Worm (Caenorhabditis elegans) whole organism, L3 larva: ENCODE measurements around the gene gly-11.
"Not testable (repeated sequence)": the region's sequence is repeated elsewhere in the genome, so short reads cannot be mapped to it uniquely, and the experiment has no call there.

Experiments used
- R02D3.7 ChIP-seq: fragments of 150-350 bp; optimal IDR thresholded peaks from 2 replicates; lab custom pipeline; 2014; ENCODE audit warnings: missing biosample characterization, missing genetic modification characterization
- ZK546.5 ChIP-seq: sonication (generic microtip); optimal IDR thresholded peaks from 2 replicates; lab custom pipeline; 2017; ENCODE audit warnings: missing biosample characterization, missing genetic modification characterization
- aly-2 ChIP-seq: fragments of 150-350 bp; optimal IDR thresholded peaks from 2 replicates; lab custom pipeline; 2014; ENCODE audit warnings: missing biosample characterization, missing genetic modification characterization
- ama-1 ChIP-seq: fragments of 150-350 bp; optimal IDR thresholded peaks from 2 replicates; lab custom pipeline; 2018
- ceh-16 ChIP-seq: sonication (generic microtip); optimal IDR thresholded peaks from 2 replicates; lab custom pipeline; 2017; ENCODE audit warnings: missing biosample characterization, missing genetic modification characterization
- ceh-82 ChIP-seq: fragments of 150-350 bp; optimal IDR thresholded peaks from 2 replicates; lab custom pipeline; 2014; ENCODE audit warnings: missing biosample characterization, missing genetic modification characterization
- ceh-9 ChIP-seq: sonication (generic microtip); optimal IDR thresholded peaks from 2 replicates; lab custom pipeline; 2018; ENCODE audit warnings: missing biosample characterization, missing genetic modification characterization
- daf-12 ChIP-seq: fragments of 150-350 bp; optimal IDR thresholded peaks from 2 replicates; lab custom pipeline; 2014; ENCODE audit warnings: missing biosample characterization, missing genetic modification reagents, missing genetic modification characterization
- egl-27 ChIP-seq: sonication (generic microtip); optimal IDR thresholded peaks from 4 replicates; lab custom pipeline; 2017; ENCODE audit warnings: missing biosample characterization, missing genetic modification reagents, missing genetic modification characterization
- egl-5 ChIP-seq: fragments of 150-350 bp; optimal IDR thresholded peaks from 2 replicates; lab custom pipeline; 2017; ENCODE audit warnings: missing biosample characterization, missing genetic modification reagents, missing genetic modification characterization, inconsistent platforms
- elt-2 ChIP-seq: sonication (generic microtip); optimal IDR thresholded peaks from 2 replicates; lab custom pipeline; 2016; ENCODE audit warnings: missing genetic modification reagents, mild to moderate bottlenecking, missing genetic modification characterization, missing compliant biosample characterization
- eor-1 ChIP-seq, 2 experiments: fragments of 150-350 bp; optimal IDR thresholded peaks; 2 replicates each; lab custom pipeline; 2014 to 2018; ENCODE audit warnings: missing biosample characterization in 2 of 2, missing genetic modification characterization in 2 of 2
- fkh-10 ChIP-seq: sonication (generic microtip); optimal IDR thresholded peaks from 2 replicates; lab custom pipeline; 2017; ENCODE audit warnings: missing biosample characterization, missing genetic modification reagents, missing genetic modification characterization
- fkh-2 ChIP-seq: fragments of 150-350 bp; optimal IDR thresholded peaks from 2 replicates; lab custom pipeline; 2014; ENCODE audit warnings: missing biosample characterization, missing genetic modification reagents, missing genetic modification characterization
- hmg-11 ChIP-seq: sonication (generic microtip); optimal IDR thresholded peaks from 2 replicates; lab custom pipeline; 2016; ENCODE audit warnings: missing genetic modification characterization, missing compliant biosample characterization
- jun-1 ChIP-seq: fragments of 150-350 bp; optimal IDR thresholded peaks from 2 replicates; lab custom pipeline; 2014; ENCODE audit warnings: missing biosample characterization, missing genetic modification reagents, missing genetic modification characterization
- lin-15B ChIP-seq: fragments of 150-350 bp; optimal IDR thresholded peaks from 2 replicates; lab custom pipeline; 2014; ENCODE audit warnings: missing biosample characterization, missing genetic modification characterization
- lin-39 ChIP-seq: fragments of 150-350 bp; optimal IDR thresholded peaks from 2 replicates; lab custom pipeline; 2018; ENCODE audit warnings: missing biosample characterization, missing genetic modification reagents, missing genetic modification characterization
- mdl-1 ChIP-seq: fragments of 150-350 bp; optimal IDR thresholded peaks from 2 replicates; lab custom pipeline; 2014; ENCODE audit warnings: missing biosample characterization, missing genetic modification characterization
- nfya-1 ChIP-seq: sonication (generic microtip); optimal IDR thresholded peaks from 2 replicates; lab custom pipeline; 2017; ENCODE audit warnings: missing genetic modification characterization, mild to moderate bottlenecking, missing compliant biosample characterization, antibody characterized with exemption, moderate library complexity; ENCODE audit not compliant: insufficient read depth
- nhr-12 ChIP-seq: fragments of 150-350 bp; optimal IDR thresholded peaks from 2 replicates; lab custom pipeline; 2014; ENCODE audit warnings: missing biosample characterization, missing genetic modification characterization
- nhr-23 ChIP-seq: fragments of 150-350 bp; optimal IDR thresholded peaks from 2 replicates; lab custom pipeline; 2014; ENCODE audit warnings: missing biosample characterization, missing genetic modification reagents, missing genetic modification characterization
- nhr-25 ChIP-seq: sonication (generic microtip); optimal IDR thresholded peaks from 2 replicates; lab custom pipeline; 2017; ENCODE audit warnings: missing biosample characterization, missing genetic modification characterization
- nhr-28 ChIP-seq: fragments of 150-350 bp; optimal IDR thresholded peaks from 2 replicates; lab custom pipeline; 2014; ENCODE audit warnings: missing biosample characterization, missing genetic modification characterization
- nhr-43 ChIP-seq: sonication (generic microtip); optimal IDR thresholded peaks from 2 replicates; lab custom pipeline; 2016; ENCODE audit warnings: mild to moderate bottlenecking, missing genetic modification characterization, missing compliant biosample characterization; ENCODE audit not compliant: poor library complexity, severe bottlenecking
- nhr-76 ChIP-seq: fragments of 150-350 bp; sonication (generic microtip); optimal IDR thresholded peaks from 5 replicates; lab custom pipeline; 2014; ENCODE audit warnings: missing biosample characterization, missing genetic modification characterization
- nhr-77 ChIP-seq: fragments of 150-350 bp; optimal IDR thresholded peaks from 2 replicates; lab custom pipeline; 2014; ENCODE audit warnings: missing biosample characterization, missing genetic modification characterization
- pha-4 ChIP-seq: fragments of 150-350 bp; optimal IDR thresholded peaks from 2 replicates; lab custom pipeline; 2014; ENCODE audit warnings: missing biosample characterization, missing genetic modification reagents, missing genetic modification characterization
- pqm-1 ChIP-seq: fragments of 150-350 bp; optimal IDR thresholded peaks from 2 replicates; lab custom pipeline; 2017; ENCODE audit warnings: missing biosample characterization, missing genetic modification characterization, inconsistent platforms
- sea-2 ChIP-seq: fragments of 150-350 bp; sonication (generic microtip); optimal IDR thresholded peaks from 4 replicates; lab custom pipeline; 2014; ENCODE audit warnings: missing biosample characterization, missing genetic modification reagents, missing genetic modification characterization
- snpc-4 ChIP-seq: fragments of 150-350 bp; optimal IDR thresholded peaks from 2 replicates; lab custom pipeline; 2014; ENCODE audit warnings: missing biosample characterization, missing genetic modification characterization
- tbx-2 ChIP-seq: sonication (generic microtip); optimal IDR thresholded peaks from 2 replicates; lab custom pipeline; 2016; ENCODE audit warnings: mild to moderate bottlenecking, missing genetic modification characterization, missing compliant biosample characterization
- unc-39 ChIP-seq: sonication (generic microtip); optimal IDR thresholded peaks from 4 replicates; lab custom pipeline; 2017; ENCODE audit warnings: missing biosample characterization, missing genetic modification characterization
- unc-62 ChIP-seq: fragments of 150-350 bp; sonication (generic microtip); optimal IDR thresholded peaks from 4 replicates; lab custom pipeline; 2014; ENCODE audit warnings: missing biosample characterization, missing genetic modification reagents, missing genetic modification characterization
- zag-1 ChIP-seq: fragments of 150-350 bp; optimal IDR thresholded peaks from 2 replicates; lab custom pipeline; 2014; ENCODE audit warnings: missing biosample characterization, missing genetic modification characterization
- ztf-11 ChIP-seq: fragments of 150-350 bp; optimal IDR thresholded peaks from 2 replicates; lab custom pipeline; 2014; ENCODE audit warnings: missing biosample characterization, missing genetic modification characterization
- ztf-4 ChIP-seq: fragments of 150-350 bp; optimal IDR thresholded peaks from 2 replicates; lab custom pipeline; 2014; ENCODE audit warnings: missing biosample characterization, missing genetic modification characterization

gly-11 gene

ce11 chrIII:12177145-12177544, at the start of gene gly-11:
gly-11 (minus strand) TSS chrIII:12177245.
- TF ChIP-seq hmg-11; zag-1; nhr-76 (tag; lab: Kevin White, UChicago): not testable (repeated sequence)

ce11 chrIII:12226089-12226682, 49.1 kb upstream of the gly-11 start, which contains the start of the genes Y75B8A.18 and Y75B8A.19:
Y75B8A.18 (minus strand) TSS chrIII:12226230.
Y75B8A.19 (plus strand) TSS chrIII:12226632.
- TF ChIP-seq pha-4 (tag; lab: Kevin White, UChicago) (peak; percentile 67), hmg-11 (peak; percentile 16), unc-62 (GFP tag; lab: Kevin White, UChicago) (no peak), fkh-10 (peak; percentile 55), tbx-2 (tag; lab: Kevin White, UChicago) (no peak), nhr-76 (tag; lab: Kevin White, UChicago) (no peak), ceh-9 (no peak), fkh-2 (no peak), lin-39 (tag; lab: Kevin White, UChicago) (peak; percentile 66), nhr-43 (no peak), elt-2 (tag; lab: Kevin White, UChicago) (no peak), nhr-23 (tag; lab: Kevin White, UChicago) (no peak), aly-2 (tag; lab: Kevin White, UChicago) (no peak), nfya-1 (tag; lab: Kevin White, UChicago) (peak; percentile 87), ceh-16 (tag; lab: Kevin White, UChicago) (no peak), jun-1 (tag; lab: Kevin White, UChicago) (no peak), nhr-25 (peak; percentile 10), pqm-1 (tag; lab: Kevin White, UChicago) (no peak), egl-5 (tag; lab: Kevin White, UChicago) (peak; percentile 13), nhr-77 (tag; lab: Kevin White, UChicago) (no peak), ztf-4 (tag; lab: Kevin White, UChicago) (no peak), R02D3.7 (tag; lab: Kevin White, UChicago) (no peak), unc-39 (no peak), daf-12 (tag; lab: Kevin White, UChicago) (no peak), lin-15B (peak; percentile 79)

- no peak for TF ChIP-seq pha-4 (tag; lab: Kevin White, UChicago)
- TF ChIP-seq eor-1 (tag; optimal IDR thresholded peaks at IDR 0.05; lab: Kevin White, UChicago): no peak
- no peak for TF ChIP-seq sea-2 (GFP tag; lab: Kevin White, UChicago)
- no peak for TF ChIP-seq ZK546.5 (tag; lab: Kevin White, UChicago)
- no peak for TF ChIP-seq pqm-1 (tag; lab: Kevin White, UChicago)
- TF ChIP-seq nhr-76 (tag; lab: Kevin White, UChicago): no peak
- TF ChIP-seq zag-1: no peak
- TF ChIP-seq egl-27: no peak
- no peak for TF ChIP-seq lin-39 (tag; lab: Kevin White, UChicago)
- TF ChIP-seq mdl-1 (tag; lab: Kevin White, UChicago): no peak
Measured at ce11 chrIII:12225234-12225633, 48.2 kb upstream of the gly-11 start, which contains the start of gene gmn-1. gmn-1 (minus strand) TSS chrIII:12225331.

ce11 chrIII:12223208-12223607, 46.2 kb upstream of the gly-11 start:
- TF ChIP-seq lin-39 (tag; lab: Kevin White, UChicago) (no peak), eor-1 (tag; optimal IDR thresholded peaks at IDR 0.05; lab: Kevin White, UChicago) (no peak), ama-1 (no peak), unc-62 (GFP tag; lab: Kevin White, UChicago) (no peak), hmg-11 (no peak), pha-4 (tag; lab: Kevin White, UChicago) (no peak), snpc-4 (no peak), nhr-12 (no peak), ceh-82 (tag; lab: Kevin White, UChicago) (no peak), nhr-28 (no peak), nhr-25 (no peak), fkh-10 (no peak), ceh-9 (no peak), nhr-77 (tag; lab: Kevin White, UChicago) (no peak), nhr-76 (tag; lab: Kevin White, UChicago) (no peak), ztf-4 (tag; lab: Kevin White, UChicago) (no peak), egl-5 (tag; lab: Kevin White, UChicago) (no peak), daf-12 (tag; lab: Kevin White, UChicago) (no peak), ztf-11 (no peak)
